Worm (Caenorhabditis elegans) whole organism, young adult: ENCODE results near the gene F14H12.7.
A peak's percentile ranks its signal among the peaks of the same experiment; 100 is the strongest.

ENCODE experiments used
- B0261.1 ChIP-seq: sonication (generic microtip); optimal IDR thresholded peaks from 2 replicates; lab custom pipeline; 2016; ENCODE audit warnings: mild to moderate bottlenecking, missing genetic modification characterization, moderate library complexity, missing compliant biosample characterization
- D2030.7 ChIP-seq: fragments of 200-800 bp; sonication (Bioruptor generic); IDR thresholded peaks from 2 replicates; pipeline ENCODE4 v1.3.6; 2022; ENCODE audit warnings: missing genetic modification reagents, missing genetic modification characterization, missing compliant biosample characterization
- F22D6.2 ChIP-seq: sonication (generic microtip); optimal IDR thresholded peaks from 2 replicates; lab custom pipeline; 2016; ENCODE audit warnings: mild to moderate bottlenecking, missing genetic modification characterization, missing compliant biosample characterization
- K11D2.4 ChIP-seq: fragments of 200-800 bp; sonication (Bioruptor generic); IDR thresholded peaks from 2 replicates; pipeline ENCODE4 v1.3.6; 2022; ENCODE audit warnings: missing genetic modification reagents, missing genetic modification characterization, missing compliant biosample characterization
- Y56A3A.18 ChIP-seq: fragments of 200-800 bp; sonication (Bioruptor generic); IDR thresholded peaks from 2 replicates; pipeline ENCODE4 v1.3.6; 2022; ENCODE audit warnings: missing genetic modification reagents, missing genetic modification characterization, missing compliant biosample characterization
- Y79H2A.3 ChIP-seq: fragments of 200-800 bp; sonication (Bioruptor generic); conservative IDR thresholded peaks from 2 replicates; pipeline ENCODE4 v1.3.6; 2022; ENCODE audit warnings: missing genetic modification reagents, missing genetic modification characterization, missing compliant biosample characterization
- ZK185.1 ChIP-seq: sonication (generic microtip); optimal IDR thresholded peaks from 2 replicates; lab custom pipeline; 2016; ENCODE audit warnings: mild to moderate bottlenecking, missing genetic modification characterization, missing compliant biosample characterization; ENCODE audit not compliant: poor library complexity, severe bottlenecking
- ama-1 ChIP-seq, 3 experiments: fragments of 150-350 bp in 1 of 3; sonication (generic microtip) in 2 of 3; optimal IDR thresholded peaks; 2 replicates each; lab custom pipeline; 2014 to 2018; ENCODE audit warnings: missing biosample characterization in 2 of 3, missing genetic modification characterization in 2 of 3, missing genetic modification reagents in 2 of 3
- atf-7 ChIP-seq: sonication (generic microtip); optimal IDR thresholded peaks from 2 replicates; lab custom pipeline; 2017; ENCODE audit warnings: mild to moderate bottlenecking, missing genetic modification characterization, missing compliant biosample characterization
- attf-5 ChIP-seq: fragments of 200-800 bp; sonication (Bioruptor generic); optimal IDR thresholded peaks from 2 replicates; lab custom pipeline; 2018; ENCODE audit warnings: mild to moderate bottlenecking, missing genetic modification characterization, missing compliant biosample characterization
- bed-1 ChIP-seq: fragments of 200-800 bp; sonication (Bioruptor generic); IDR thresholded peaks from 2 replicates; pipeline ENCODE4 v1.3.6; 2022; ENCODE audit warnings: missing genetic modification reagents, missing genetic modification characterization, missing compliant biosample characterization
- die-1 ChIP-seq: sonication (generic microtip); optimal IDR thresholded peaks from 2 replicates; lab custom pipeline; 2016; ENCODE audit warnings: missing genotype, mild to moderate bottlenecking, missing genetic modification characterization, missing compliant biosample characterization
- efl-1 ChIP-seq: fragments of 150-350 bp; optimal IDR thresholded peaks from 2 replicates; lab custom pipeline; 2014; ENCODE audit warnings: missing biosample characterization, missing genetic modification reagents, missing genetic modification characterization
- egl-44 ChIP-seq: fragments of 200-800 bp; sonication (Bioruptor generic); IDR thresholded peaks from 2 replicates; pipeline ENCODE4 v1.3.6; 2022; ENCODE audit warnings: missing genetic modification reagents, missing genetic modification characterization, missing compliant biosample characterization
- ets-4 ChIP-seq: fragments of 200-800 bp; sonication (Bioruptor generic); optimal IDR thresholded peaks from 2 replicates; lab custom pipeline; 2018; ENCODE audit warnings: mild to moderate bottlenecking, missing genetic modification characterization, missing compliant biosample characterization
- hlh-12 ChIP-seq: sonication (generic microtip); optimal IDR thresholded peaks from 2 replicates; lab custom pipeline; 2016; ENCODE audit warnings: missing genetic modification characterization, missing compliant biosample characterization
- hmg-1.2 ChIP-seq: fragments of 200-800 bp; sonication (Bioruptor generic); IDR thresholded peaks from 2 replicates; pipeline ENCODE4 v1.3.6; 2022; ENCODE audit warnings: missing genetic modification reagents, missing genetic modification characterization, missing compliant biosample characterization
- hmg-20 ChIP-seq: fragments of 200-800 bp; sonication (Bioruptor generic); IDR thresholded peaks from 2 replicates; pipeline ENCODE4 v1.3.6; 2022; ENCODE audit warnings: missing genetic modification reagents, missing genetic modification characterization, missing compliant biosample characterization
- let-607 ChIP-seq, 2 experiments: fragments of 200-800 bp in 1 of 2; sonication (Bioruptor generic) in 1 of 2; sonication (generic microtip) in 1 of 2; optimal IDR thresholded peaks; 2 replicates each; lab custom pipeline; 2016 to 2018; ENCODE audit warnings: mild to moderate bottlenecking in 2 of 2, missing compliant biosample characterization in 2 of 2, missing genetic modification characterization in 2 of 2, moderate library complexity in 2 of 2, missing genotype in 1 of 2
- lin-26 ChIP-seq: fragments of 200-800 bp; sonication (Bioruptor generic); IDR thresholded peaks from 2 replicates; pipeline ENCODE4 v1.3.6; 2022; ENCODE audit warnings: missing genetic modification reagents, missing genetic modification characterization, missing compliant biosample characterization
- lin-54 ChIP-seq: fragments of 200-800 bp; sonication (Bioruptor generic); optimal IDR thresholded peaks from 2 replicates; lab custom pipeline; 2018; ENCODE audit warnings: mild to moderate bottlenecking, missing genetic modification characterization, missing compliant biosample characterization
- lir-1 ChIP-seq: fragments of 200-800 bp; sonication (Bioruptor generic); conservative IDR thresholded peaks from 2 replicates; pipeline ENCODE4 v1.3.6; 2022; ENCODE audit warnings: missing genetic modification reagents, missing genetic modification characterization, missing compliant biosample characterization
- madf-10 ChIP-seq: sonication (generic microtip); optimal IDR thresholded peaks from 2 replicates; lab custom pipeline; 2016; ENCODE audit warnings: mild to moderate bottlenecking, missing genetic modification characterization, missing compliant biosample characterization
- madf-6 ChIP-seq: fragments of 200-800 bp; sonication (Bioruptor generic); IDR thresholded peaks from 2 replicates; pipeline ENCODE4 v1.3.6; 2022; ENCODE audit warnings: missing genetic modification reagents, missing genetic modification characterization, missing compliant biosample characterization
- mel-28 ChIP-seq: sonication (generic microtip); optimal IDR thresholded peaks from 2 replicates; lab custom pipeline; 2016; ENCODE audit warnings: borderline replicate concordance, mild to moderate bottlenecking, missing genetic modification characterization, missing compliant biosample characterization
- mes-4 ChIP-seq: sonication (generic microtip); optimal IDR thresholded peaks from 2 replicates; lab custom pipeline; 2016; ENCODE audit warnings: missing genotype, missing genetic modification characterization, missing compliant biosample characterization
- mxl-1 ChIP-seq: sonication (generic microtip); optimal IDR thresholded peaks from 2 replicates; lab custom pipeline; 2016; ENCODE audit warnings: missing genetic modification characterization, missing compliant biosample characterization
- nhr-179 ChIP-seq: sonication (generic microtip); optimal IDR thresholded peaks from 2 replicates; lab custom pipeline; 2016; ENCODE audit warnings: mild to moderate bottlenecking, missing genetic modification characterization, missing compliant biosample characterization
- nhr-27 ChIP-seq: fragments of 200-800 bp; sonication (Bioruptor generic); optimal IDR thresholded peaks from 2 replicates; lab custom pipeline; 2018; ENCODE audit warnings: mild to moderate bottlenecking, missing genetic modification characterization, moderate library complexity, missing compliant biosample characterization
- rcor-1 ChIP-seq: fragments of 200-800 bp; sonication (Bioruptor generic); IDR thresholded peaks from 2 replicates; pipeline ENCODE4 v1.3.6; 2022; ENCODE audit warnings: missing genetic modification reagents, missing genetic modification characterization, missing compliant biosample characterization
- rec-8 ChIP-seq, 2 experiments: sonication (generic microtip); optimal IDR thresholded peaks; 2 replicates each; lab custom pipeline; 2016; ENCODE audit warnings: mild to moderate bottlenecking in 2 of 2, missing genetic modification characterization in 2 of 2, missing genetic modification reagents in 2 of 2, missing genotype in 2 of 2, missing biosample characterization in 1 of 2, missing compliant biosample characterization in 1 of 2, moderate library complexity in 1 of 2
- repo-1 ChIP-seq: sonication (generic microtip); optimal IDR thresholded peaks from 2 replicates; lab custom pipeline; 2017; ENCODE audit warnings: mild to moderate bottlenecking, missing genetic modification characterization, missing compliant biosample characterization
- snpc-1.1 ChIP-seq: sonication (generic microtip); optimal IDR thresholded peaks from 2 replicates; lab custom pipeline; 2017; ENCODE audit warnings: missing genetic modification characterization, mild to moderate bottlenecking, missing compliant biosample characterization, antibody characterized with exemption, moderate library complexity, missing genotype, missing genetic modification reagents; ENCODE audit not compliant: insufficient read depth
- snpc-1.3 ChIP-seq: sonication (generic microtip); optimal IDR thresholded peaks from 2 replicates; lab custom pipeline; 2017; ENCODE audit warnings: missing genetic modification characterization, mild to moderate bottlenecking, missing compliant biosample characterization, antibody characterized with exemption, moderate library complexity, missing genotype, missing genetic modification reagents; ENCODE audit not compliant: insufficient read depth
- snpc-3.4 ChIP-seq: sonication (generic microtip); optimal IDR thresholded peaks from 2 replicates; lab custom pipeline; 2017; ENCODE audit warnings: missing genetic modification characterization, mild to moderate bottlenecking, missing compliant biosample characterization, antibody characterized with exemption, moderate library complexity, missing genotype, missing genetic modification reagents
- snpc-4 ChIP-seq, 5 experiments: fragments of 150-350 bp in 1 of 5; sonication (generic microtip) in 4 of 5; optimal IDR thresholded peaks; 2 replicates each; lab custom pipeline; 2014 to 2018; ENCODE audit warnings: missing genetic modification characterization in 5 of 5, missing biosample characterization in 3 of 5, antibody characterized with exemption in 2 of 5, mild to moderate bottlenecking in 2 of 5, missing compliant biosample characterization in 2 of 5, missing genotype in 2 of 5, moderate library complexity in 2 of 5, missing genetic modification reagents in 1 of 5
- somi-1 ChIP-seq: fragments of 200-800 bp; sonication (Bioruptor generic); optimal IDR thresholded peaks from 2 replicates; lab custom pipeline; 2018; ENCODE audit warnings: mild to moderate bottlenecking, missing genetic modification characterization, missing compliant biosample characterization
- tbx-9 ChIP-seq: sonication (generic microtip); optimal IDR thresholded peaks from 2 replicates; lab custom pipeline; 2016; ENCODE audit warnings: borderline replicate concordance, missing genetic modification characterization, inconsistent platforms, missing compliant biosample characterization
- tlf-1 ChIP-seq: fragments of 200-800 bp; sonication (Bioruptor generic); optimal IDR thresholded peaks from 2 replicates; lab custom pipeline; 2018; ENCODE audit warnings: mild to moderate bottlenecking, missing genetic modification characterization, missing compliant biosample characterization
- zim-3 ChIP-seq: sonication (generic microtip); optimal IDR thresholded peaks from 2 replicates; lab custom pipeline; 2017; ENCODE audit warnings: mild to moderate bottlenecking, missing genetic modification characterization, moderate library complexity, missing compliant biosample characterization
- ztf-18 ChIP-seq: sonication (generic microtip); optimal IDR thresholded peaks from 2 replicates; lab custom pipeline; 2016; ENCODE audit warnings: missing genotype, mild to moderate bottlenecking, missing genetic modification characterization, missing compliant biosample characterization
- ztf-25 ChIP-seq: fragments of 200-800 bp; sonication (Bioruptor generic); IDR thresholded peaks from 2 replicates; pipeline ENCODE4 v1.3.6; 2022; ENCODE audit warnings: missing genetic modification reagents, missing genetic modification characterization, missing compliant biosample characterization
- ztf-28 ChIP-seq: fragments of 200-800 bp; sonication (Bioruptor generic); IDR thresholded peaks from 2 replicates; pipeline ENCODE4 v1.3.6; 2022; ENCODE audit warnings: missing genetic modification reagents, missing genetic modification characterization, missing compliant biosample characterization

F14H12.7 gene

ce11 chrX:4362522-4362921 lies at the start of gene F14H12.7:
F14H12.7 (minus strand) TSS chrX:4362622.
- TF ChIP-seq tlf-1 (GFP tag; lab: Kevin White, UChicago) (no peak), somi-1 (GFP tag; lab: Kevin White, UChicago) (no peak), hmg-1.2 (GFP tag; lab: Robert Waterston, UW) (no peak), repo-1 (tag; lab: Kevin White, UChicago) (no peak), ZK185.1 (tag; lab: Kevin White, UChicago) (no peak), egl-44 (no peak), hmg-20 (no peak), ztf-25 (no peak), attf-5 (GFP tag; lab: Kevin White, UChicago) (no peak), hlh-12 (tag; lab: Kevin White, UChicago) (no peak), bed-1 (GFP tag; lab: Robert Waterston, UW) (no peak), snpc-4 (GFP tag; optimal IDR thresholded peaks at IDR 0.05; lab: Kevin White, UChicago) (no peak), snpc-4 (tag; optimal IDR thresholded peaks at IDR 0.05; lab: Kevin White, UChicago) (no peak)
- TF ChIP-seq, all 124 proteins: peak for 0

- TF ChIP-seq hmg-1.2 (GFP tag; lab: Robert Waterston, UW), result 0 out of 2 replicates have a peak, but pooled peaks have one; percentile 33
- no peak for TF ChIP-seq ets-4 (GFP tag; lab: Kevin White, UChicago)
- TF ChIP-seq snpc-3.4 (tag; lab: Kevin White, UChicago), result peak; percentile 44
- peak; percentile 65 for TF ChIP-seq snpc-4 (GFP tag; optimal IDR thresholded peaks at IDR 0.05; lab: Kevin White, UChicago)
- TF ChIP-seq snpc-4 (tag; optimal IDR thresholded peaks at IDR 0.05; lab: Kevin White, UChicago), result peak in 3 of 4 experiments; percentile 53 to 83 (median 81)
- TF ChIP-seq ZK185.1 (tag; lab: Kevin White, UChicago), result peak; percentile 4
- peak; percentile 60 for TF ChIP-seq snpc-1.1 (tag; lab: Kevin White, UChicago)
- no peak for TF ChIP-seq K11D2.4 (GFP tag; lab: Robert Waterston, UW)
- TF ChIP-seq nhr-27 (tag; lab: Kevin White, UChicago), result no peak
- peak; percentile 24 for TF ChIP-seq mes-4 (tag; lab: Kevin White, UChicago)
- peak; percentile 50 for TF ChIP-seq mxl-1 (tag; lab: Kevin White, UChicago)
- TF ChIP-seq lin-54 (GFP tag; lab: Kevin White, UChicago), result peak; percentile 15
- TF ChIP-seq Y79H2A.3 (GFP tag; lab: Robert Waterston, UW), result no peak
- no peak for TF ChIP-seq ama-1 (optimal IDR thresholded peaks at IDR 0.05; lab: Kevin White, UChicago)
- peak in 1 of 2 experiments; percentile 31 for TF ChIP-seq ama-1 (GFP tag; optimal IDR thresholded peaks at IDR 0.05; lab: Kevin White, UChicago)
- TF ChIP-seq rec-8 (tag; optimal IDR thresholded peaks at IDR 0.05; lab: Kevin White, UChicago), result peak in 1 of 2 experiments; percentile 6
- peak; percentile 45 for TF ChIP-seq ztf-18 (tag; lab: Kevin White, UChicago)
- TF ChIP-seq lir-1 (GFP tag; lab: Robert Waterston, UW), result no peak
- no peak for TF ChIP-seq mel-28 (tag; lab: Kevin White, UChicago)
- TF ChIP-seq ztf-28 (GFP tag; lab: Robert Waterston, UW), result no peak
- peak; percentile 76 for TF ChIP-seq lin-26
- TF ChIP-seq F22D6.2, result no peak
- no peak for TF ChIP-seq efl-1 (GFP tag; lab: Kevin White, UChicago)
- TF ChIP-seq madf-10 (tag; lab: Kevin White, UChicago), result peak; percentile 24
- peak; percentile 68 for TF ChIP-seq B0261.1 (tag; lab: Kevin White, UChicago)
- peak; percentile 80 for TF ChIP-seq D2030.7 (GFP tag; lab: Robert Waterston, UW)
- peak; percentile 25 for TF ChIP-seq repo-1 (tag; lab: Kevin White, UChicago)
- no peak for TF ChIP-seq let-607 (tag; optimal IDR thresholded peaks at IDR 0.05; lab: Kevin White, UChicago)
- 0 out of 2 replicates have a peak, but pooled peaks have one; percentile 16 for TF ChIP-seq rcor-1
- TF ChIP-seq madf-6, result no peak
- TF ChIP-seq snpc-1.3 (tag; lab: Kevin White, UChicago), result peak; percentile 73
- no peak for TF ChIP-seq nhr-179 (tag; lab: Kevin White, UChicago)
- no peak for TF ChIP-seq zim-3
- no peak for TF ChIP-seq tbx-9
- peak; percentile 54 for TF ChIP-seq Y56A3A.18 (GFP tag; lab: Robert Waterston, UW)
- TF ChIP-seq die-1 (tag; lab: Kevin White, UChicago), result peak; percentile 82
- TF ChIP-seq atf-7 (tag; lab: Kevin White, UChicago), result no peak
- 0 out of 2 replicates have a peak, but pooled peaks have one; percentile 62 for TF ChIP-seq ztf-25
Measured at ce11 chrX:4410280-4410911, 48.0 kb upstream of the F14H12.7 start.
